Worm (Caenorhabditis elegans) whole organism, late embryonic: ENCODE measurements around the gene W02F12.2.

ENCODE experiments used
- C08G9.2 ChIP-seq: sonication (generic microtip); optimal IDR thresholded peaks from 2 replicates; lab custom pipeline; 2016; ENCODE audit warnings: mild to moderate bottlenecking, missing genetic modification characterization, moderate library complexity, missing compliant biosample characterization
- K02D7.2 ChIP-seq: sonication (generic microtip); optimal IDR thresholded peaks from 2 replicates; lab custom pipeline; 2017; ENCODE audit warnings: mild to moderate bottlenecking, missing genetic modification characterization, missing compliant biosample characterization
- T23F11.4 ChIP-seq: fragments of 200-800 bp; sonication (Bioruptor generic); optimal IDR thresholded peaks from 2 replicates; lab custom pipeline; 2018; ENCODE audit warnings: mild to moderate bottlenecking, missing genetic modification characterization, missing compliant biosample characterization
- Y22D7AL.16 ChIP-seq: sonication (generic microtip); optimal IDR thresholded peaks from 2 replicates; lab custom pipeline; 2016; ENCODE audit warnings: missing genetic modification characterization, missing compliant biosample characterization
- ceh-18 ChIP-seq: sonication (generic microtip); optimal IDR thresholded peaks from 2 replicates; lab custom pipeline; 2016; ENCODE audit warnings: missing genetic modification characterization, missing compliant biosample characterization
- ceh-22 ChIP-seq: sonication (generic microtip); optimal IDR thresholded peaks from 2 replicates; lab custom pipeline; 2017; ENCODE audit warnings: missing biosample characterization, missing genetic modification characterization
- ceh-24 ChIP-seq: sonication (generic microtip); optimal IDR thresholded peaks from 2 replicates; lab custom pipeline; 2016; ENCODE audit warnings: mild to moderate bottlenecking, missing genetic modification characterization, missing compliant biosample characterization
- ceh-30 ChIP-seq: fragments of 150-350 bp; optimal IDR thresholded peaks from 2 replicates; lab custom pipeline; 2014; ENCODE audit warnings: missing biosample characterization, missing genetic modification characterization
- ceh-31 ChIP-seq: sonication (generic microtip); optimal IDR thresholded peaks from 2 replicates; lab custom pipeline; 2016; ENCODE audit warnings: missing genetic modification characterization, missing compliant biosample characterization
- ceh-34 ChIP-seq: sonication (generic microtip); optimal IDR thresholded peaks from 2 replicates; lab custom pipeline; 2016; ENCODE audit warnings: mild to moderate bottlenecking, missing genetic modification characterization, missing compliant biosample characterization
- ceh-48 ChIP-seq: sonication (generic microtip); optimal IDR thresholded peaks from 2 replicates; lab custom pipeline; 2016; ENCODE audit warnings: missing genetic modification characterization, inconsistent platforms, missing compliant biosample characterization
- ceh-6 ChIP-seq: fragments of 200-800 bp; sonication (Bioruptor generic); optimal IDR thresholded peaks from 2 replicates; lab custom pipeline; 2018; ENCODE audit warnings: mild to moderate bottlenecking, missing genetic modification characterization, missing compliant biosample characterization
- ceh-9 ChIP-seq: sonication (generic microtip); optimal IDR thresholded peaks from 2 replicates; lab custom pipeline; 2016; ENCODE audit warnings: mild to moderate bottlenecking, missing genetic modification characterization, inconsistent platforms, missing compliant biosample characterization
- che-1 ChIP-seq: sonication (generic microtip); optimal IDR thresholded peaks from 2 replicates; lab custom pipeline; 2016; ENCODE audit warnings: mild to moderate bottlenecking, missing genetic modification characterization, missing compliant biosample characterization
- elt-2 ChIP-seq: sonication (generic microtip); optimal IDR thresholded peaks from 2 replicates; lab custom pipeline; 2016; ENCODE audit warnings: missing genetic modification reagents, missing genetic modification characterization, missing compliant biosample characterization
- elt-4 ChIP-seq: sonication (generic microtip); optimal IDR thresholded peaks from 2 replicates; lab custom pipeline; 2016; ENCODE audit warnings: missing genetic modification characterization, missing compliant biosample characterization
- ets-4 ChIP-seq: sonication (generic microtip); optimal IDR thresholded peaks from 2 replicates; lab custom pipeline; 2016; ENCODE audit warnings: missing genetic modification characterization, missing compliant biosample characterization
- eyg-1 ChIP-seq: sonication (generic microtip); optimal IDR thresholded peaks from 2 replicates; lab custom pipeline; 2016; ENCODE audit warnings: missing genotype, missing genetic modification characterization, missing compliant biosample characterization
- fkh-6 ChIP-seq: sonication (generic microtip); optimal IDR thresholded peaks from 2 replicates; lab custom pipeline; 2016; ENCODE audit warnings: missing genetic modification characterization, missing compliant biosample characterization
- hlh-13 ChIP-seq: fragments of 200-800 bp; sonication (Bioruptor generic); optimal IDR thresholded peaks from 2 replicates; lab custom pipeline; 2018; ENCODE audit warnings: mild to moderate bottlenecking, missing genetic modification characterization, missing compliant biosample characterization
- hlh-15 ChIP-seq: sonication (generic microtip); optimal IDR thresholded peaks from 2 replicates; lab custom pipeline; 2016; ENCODE audit warnings: missing genetic modification characterization, missing compliant biosample characterization
- hlh-8 ChIP-seq: sonication (generic microtip); optimal IDR thresholded peaks from 2 replicates; lab custom pipeline; 2016; ENCODE audit warnings: missing genotype, missing genetic modification characterization, missing compliant biosample characterization
- lin-11 ChIP-seq: fragments of 200-800 bp; sonication (Bioruptor generic); optimal IDR thresholded peaks from 2 replicates; lab custom pipeline; 2018; ENCODE audit warnings: mild to moderate bottlenecking, missing genetic modification characterization, missing compliant biosample characterization
- mec-3 ChIP-seq: sonication (generic microtip); optimal IDR thresholded peaks from 2 replicates; lab custom pipeline; 2016; ENCODE audit warnings: borderline replicate concordance, missing genetic modification characterization, missing compliant biosample characterization
- nhr-11 ChIP-seq: fragments of 150-350 bp; optimal IDR thresholded peaks from 2 replicates; lab custom pipeline; 2014; ENCODE audit warnings: missing biosample characterization, missing genetic modification characterization
- nhr-232 ChIP-seq: sonication (generic microtip); optimal IDR thresholded peaks from 2 replicates; lab custom pipeline; 2016; ENCODE audit warnings: missing genetic modification characterization, missing compliant biosample characterization
- odd-2 ChIP-seq: sonication (generic microtip); optimal IDR thresholded peaks from 2 replicates; lab custom pipeline; 2017; ENCODE audit warnings: antibody characterized with exemption, mild to moderate bottlenecking, missing genetic modification characterization, missing compliant biosample characterization
- pax-1 ChIP-seq: fragments of 150-350 bp; optimal IDR thresholded peaks from 2 replicates; lab custom pipeline; 2014; ENCODE audit warnings: missing biosample characterization, missing genetic modification characterization
- pha-2 ChIP-seq: sonication (generic microtip); optimal IDR thresholded peaks from 2 replicates; lab custom pipeline; 2017; ENCODE audit warnings: mild to moderate bottlenecking, missing genetic modification characterization, missing compliant biosample characterization
- pros-1 ChIP-seq: fragments of 150-350 bp; optimal IDR thresholded peaks from 2 replicates; lab custom pipeline; 2014; ENCODE audit warnings: missing biosample characterization, missing genetic modification reagents, missing genetic modification characterization
- rnt-1 ChIP-seq: sonication (generic microtip); optimal IDR thresholded peaks from 2 replicates; lab custom pipeline; 2016; ENCODE audit warnings: missing genetic modification characterization, missing compliant biosample characterization
- sdc-2 ChIP-seq: sonication (generic microtip); optimal IDR thresholded peaks from 2 replicates; lab custom pipeline; 2016; ENCODE audit warnings: missing genotype, missing genetic modification characterization, missing compliant biosample characterization
- sox-2 ChIP-seq: fragments of 200-800 bp; sonication (Bioruptor generic); IDR thresholded peaks from 2 replicates; pipeline ENCODE4 v1.3.6; 2022; ENCODE audit warnings: missing genetic modification reagents, missing genetic modification characterization, missing compliant biosample characterization
- tbx-7 ChIP-seq: sonication (generic microtip); optimal IDR thresholded peaks from 2 replicates; lab custom pipeline; 2016; ENCODE audit warnings: missing genotype, missing genetic modification characterization, missing compliant biosample characterization
- unc-42 ChIP-seq: sonication (generic microtip); optimal IDR thresholded peaks from 2 replicates; lab custom pipeline; 2016; ENCODE audit warnings: missing genotype, missing genetic modification characterization, missing compliant biosample characterization
- zip-5 ChIP-seq: sonication (generic microtip); optimal IDR thresholded peaks from 2 replicates; lab custom pipeline; 2016; ENCODE audit warnings: missing genetic modification characterization, missing compliant biosample characterization
- ztf-16 ChIP-seq: sonication (generic microtip); optimal IDR thresholded peaks from 2 replicates; lab custom pipeline; 2017; ENCODE audit warnings: missing genetic modification characterization, missing compliant biosample characterization

Gene W02F12.2

ce11 chrV:6676158-6676849, 21.1 kb downstream of the W02F12.2 start, which contains the start of gene cest-34:
Gene cest-34, plus strand, starts transcription at chrV:6676799.
- TF ChIP-seq ceh-22 (tag; lab: Kevin White, UChicago): no peak
- no peak for TF ChIP-seq ceh-48 (tag; lab: Kevin White, UChicago)
- TF ChIP-seq ceh-6 (GFP tag; lab: Kevin White, UChicago): no peak
- no peak for TF ChIP-seq pros-1 (tag; lab: Kevin White, UChicago)
- no peak for TF ChIP-seq lin-11 (tag; lab: Kevin White, UChicago)
- TF ChIP-seq eyg-1: no peak
- TF ChIP-seq K02D7.2 (tag; lab: Kevin White, UChicago): no peak
- no peak for TF ChIP-seq zip-5 (tag; lab: Kevin White, UChicago)

- TF ChIP-seq ets-4 (tag; lab: Kevin White, UChicago) (no peak), tbx-7 (tag; lab: Kevin White, UChicago) (no peak), pax-1 (tag; lab: Kevin White, UChicago) (no peak), ceh-18 (no peak), zip-5 (tag; lab: Kevin White, UChicago) (no peak), ceh-24 (no peak), fkh-6 (tag; lab: Kevin White, UChicago) (no peak), ceh-31 (tag; lab: Kevin White, UChicago) (no peak), ceh-9 (tag; lab: Kevin White, UChicago) (no peak), nhr-232 (tag; lab: Kevin White, UChicago) (no peak), C08G9.2 (no peak)
Measured at ce11 chrV:6673967-6674366, 23.5 kb downstream of the W02F12.2 start, which contains the start of gene cest-31. Gene cest-31, plus strand, starts transcription at chrV:6674267.

- TF ChIP-seq T23F11.4 (no peak), Y22D7AL.16 (no peak), unc-42 (tag; lab: Kevin White, UChicago) (no peak), ceh-9 (tag; lab: Kevin White, UChicago) (no peak), ceh-48 (tag; lab: Kevin White, UChicago) (no peak), hlh-8 (tag; lab: Kevin White, UChicago) (no peak), ceh-22 (tag; lab: Kevin White, UChicago) (no peak), ceh-31 (tag; lab: Kevin White, UChicago) (no peak), che-1 (no peak), rnt-1 (tag; lab: Kevin White, UChicago) (no peak), pha-2 (no peak), nhr-11 (tag; lab: Kevin White, UChicago) (no peak), pax-1 (tag; lab: Kevin White, UChicago) (no peak), sox-2 (no peak), nhr-232 (tag; lab: Kevin White, UChicago) (no peak)
Measured at ce11 chrV:6669520-6669919, 27.9 kb downstream of the W02F12.2 start, which contains the start of gene cest-28. Gene cest-28, plus strand, starts transcription at chrV:6669820.

ce11 chrV:6668741-6669140, 28.7 kb downstream of the W02F12.2 start, which contains the start of gene str-180:
Gene str-180, minus strand, starts transcription at chrV:6668841.
- no peak for TF ChIP-seq ceh-48 (tag; lab: Kevin White, UChicago)

- TF ChIP-seq ceh-48 (tag; lab: Kevin White, UChicago) (no peak), ceh-9 (tag; lab: Kevin White, UChicago) (no peak), hlh-15 (tag; lab: Kevin White, UChicago) (no peak), elt-2 (tag; lab: Kevin White, UChicago) (no peak), sdc-2 (tag; lab: Kevin White, UChicago) (no peak), ztf-16 (tag; lab: Kevin White, UChicago) (no peak), mec-3 (tag; lab: Kevin White, UChicago) (no peak), nhr-11 (tag; lab: Kevin White, UChicago) (no peak), elt-4 (tag; lab: Kevin White, UChicago) (no peak), ceh-30 (tag; lab: Kevin White, UChicago) (no peak), ceh-34 (tag; lab: Kevin White, UChicago) (no peak), pax-1 (tag; lab: Kevin White, UChicago) (no peak), odd-2 (no peak), hlh-13 (GFP tag; lab: Kevin White, UChicago) (no peak)
Measured at ce11 chrV:6666557-6666956, 30.9 kb downstream of the W02F12.2 start.
